Fruit fly (Drosophila melanogaster): ENCODE results near the gene enc.

DNA sequence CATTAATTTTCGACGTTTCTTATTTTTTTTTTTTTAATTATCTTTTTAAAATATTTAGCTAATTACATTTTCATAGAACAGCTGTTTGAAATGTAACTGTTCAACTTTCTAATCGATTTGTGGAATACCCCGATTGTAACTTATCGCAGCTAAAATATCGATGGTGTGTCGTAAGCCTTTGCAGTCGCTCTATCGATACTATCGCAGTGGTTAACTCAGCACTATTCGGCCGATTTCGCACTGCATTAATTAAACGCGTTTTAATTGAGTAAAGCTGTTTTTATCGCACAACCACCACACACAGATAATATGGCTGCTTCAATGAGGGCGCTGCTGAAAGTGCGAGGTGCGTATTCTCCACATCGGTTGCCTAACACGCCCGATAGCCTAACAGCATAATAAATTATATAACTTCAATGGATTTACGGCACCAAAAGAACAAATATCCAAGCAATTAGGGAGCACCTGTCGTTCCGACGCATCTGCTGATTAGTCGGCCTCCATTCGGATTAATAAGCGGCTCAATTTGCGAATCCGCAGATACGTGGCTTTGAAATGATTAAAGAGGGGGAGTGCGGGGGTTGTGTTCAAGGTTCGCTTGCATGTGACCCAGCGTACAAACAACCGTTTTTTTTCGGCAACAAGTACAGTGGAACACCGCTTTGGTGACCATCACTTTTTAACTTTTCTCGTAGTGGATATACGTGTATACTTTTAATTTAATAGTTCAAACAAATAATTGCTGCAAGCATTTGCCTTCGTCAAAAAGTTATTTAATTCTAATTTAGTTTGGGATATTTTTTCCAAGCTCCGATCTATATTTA, 4.3 kb upstream of the enc start, which contains the start of gene Scsalpha1:
- TF ChIP-seq rgr (GFP tag; optimal IDR thresholded peaks at IDR 0.05), result peak; percentile 54
- TF ChIP-seq h (GFP tag; optimal IDR thresholded peaks at IDR 0.05), result no peak
- TF ChIP-seq OdsH (GFP tag; optimal IDR thresholded peaks at IDR 0.05), result peak; percentile 54
